Worm (Caenorhabditis elegans): Measurements from ENCODE around the gene set-3.

ce11 chrIII:9666239-9666638 is 28.1 kb downstream of the set-3 start:
- TF ChIP-seq daf-12 (tag; optimal IDR thresholded peaks at IDR 0.05) (no peak), nhr-76 (tag; optimal IDR thresholded peaks at IDR 0.05) (no peak), nhr-10 (tag; optimal IDR thresholded peaks at IDR 0.05) (no peak)
